Worm (Caenorhabditis elegans) whole organism, mixed stage, embryonic: ENCODE results near the gene R07E5.4.

ENCODE experiments used
- elt-3 ChIP-seq: fragments of 150-350 bp; optimal IDR thresholded peaks from 2 replicates; lab custom pipeline; 2014; ENCODE audit warnings: missing biosample characterization, missing genetic modification characterization
- nhr-28 ChIP-seq: fragments of 150-350 bp; optimal IDR thresholded peaks from 2 replicates; lab custom pipeline; 2014; ENCODE audit warnings: missing biosample characterization, missing genetic modification characterization

ce11 chrIII:4362332-4362731 is 32.3 kb upstream of the R07E5.4 start:
- TF ChIP-seq nhr-28 (tag; lab: Kevin White, UChicago) (no peak), elt-3 (tag; lab: Kevin White, UChicago) (no peak)
